Fruit fly (Drosophila melanogaster) whole organism, wandering third instar larva: ENCODE measurements around the gene ex.

Experiments used
- Abd-B ChIP-seq: fragments of >200 bp; optimal IDR thresholded peaks from 2 replicates; lab custom pipeline; 2017; ENCODE audit warnings: missing biosample characterization, missing genetic modification characterization
- CG32264 ChIP-seq: fragments of 200-800 bp; sonication (Bioruptor generic); optimal IDR thresholded peaks from 2 replicates; lab custom pipeline; 2016; ENCODE audit warnings: missing biosample characterization, missing genetic modification characterization
- CG9705 ChIP-seq: fragments of 200-800 bp; sonication (Bioruptor generic); optimal IDR thresholded peaks from 2 replicates; lab custom pipeline; 2018; ENCODE audit warnings: missing biosample characterization, mild to moderate bottlenecking, missing genetic modification characterization
- CrebA ChIP-seq: fragments of 200-800 bp; sonication (Bioruptor generic); optimal IDR thresholded peaks from 2 replicates; lab custom pipeline; 2016; ENCODE audit warnings: missing biosample characterization, mild to moderate bottlenecking, missing genetic modification characterization, borderline replicate concordance
- Dfd ChIP-seq: fragments of >200 bp; optimal IDR thresholded peaks from 2 replicates; lab custom pipeline; 2017; ENCODE audit warnings: missing biosample characterization, missing genetic modification characterization
- Dif ChIP-seq: fragments of 200-275, 200-300 bp; sonication (Bioruptor generic); optimal IDR thresholded peaks from 2 replicates; lab custom pipeline; 2018; ENCODE audit warnings: missing biosample characterization, missing genetic modification characterization; ENCODE audit not compliant: partially characterized antibody
- GATAd ChIP-seq: sonication (Bioruptor generic); optimal IDR thresholded peaks from 2 replicates; lab custom pipeline; 2016; ENCODE audit warnings: missing biosample characterization, missing genetic modification characterization
- HLH106 ChIP-seq: fragments of 200-800 bp; optimal IDR thresholded peaks from 3 replicates; lab custom pipeline; 2019; ENCODE audit warnings: missing biosample characterization, mild to moderate bottlenecking, missing genetic modification characterization, moderate library complexity
- Hnf4 ChIP-seq: fragments of 200-800 bp; sonication (Bioruptor generic); optimal IDR thresholded peaks from 2 replicates; lab custom pipeline; 2016; ENCODE audit warnings: missing biosample characterization, mild to moderate bottlenecking, missing genetic modification characterization
- Hr78 ChIP-seq: fragments of >200 bp; optimal IDR thresholded peaks from 2 replicates; lab custom pipeline; 2017; ENCODE audit warnings: missing biosample characterization, missing genetic modification characterization
- Hr83 ChIP-seq: fragments of 200-300 bp; sonication (Bioruptor generic); optimal IDR thresholded peaks from 2 replicates; lab custom pipeline; 2016; ENCODE audit warnings: missing biosample characterization, mild to moderate bottlenecking, missing genetic modification characterization, moderate library complexity; ENCODE audit not compliant: poor library complexity, severe bottlenecking
- Jra ChIP-seq: sonication (Bioruptor generic); optimal IDR thresholded peaks from 2 replicates; lab custom pipeline; 2016; ENCODE audit warnings: missing biosample characterization, missing genetic modification characterization
- Mio ChIP-seq: sonication (Bioruptor generic); optimal IDR thresholded peaks from 2 replicates; lab custom pipeline; 2016; ENCODE audit warnings: missing biosample characterization, missing genetic modification characterization
- Myc ChIP-seq: fragments of >200 bp; optimal IDR thresholded peaks from 2 replicates; lab custom pipeline; 2017
- N ChIP-seq: fragments of >200 bp; optimal IDR thresholded peaks from 2 replicates; lab custom pipeline; 2018; ENCODE audit warnings: missing biosample characterization, missing external identifiers, missing genetic modification characterization
- OdsH ChIP-seq: fragments of 200-800 bp; sonication (Bioruptor generic); optimal IDR thresholded peaks from 2 replicates; lab custom pipeline; 2016; ENCODE audit warnings: missing biosample characterization, mild to moderate bottlenecking, missing genetic modification characterization
- Rel ChIP-seq, 2 experiments: fragments of 200-800 bp; sonication (Bioruptor generic) in 1 of 2; optimal IDR thresholded peaks; 2 replicates in 1 of 2; 3 replicates in 1 of 2; lab custom pipeline; 2016 to 2019; ENCODE audit warnings: mild to moderate bottlenecking in 2 of 2, missing biosample characterization in 2 of 2, missing genetic modification characterization in 2 of 2, moderate library complexity in 1 of 2
- Sp1 ChIP-seq: fragments of 200-800 bp; sonication (Bioruptor generic); optimal IDR thresholded peaks from 3 replicates; lab custom pipeline; 2019; ENCODE audit warnings: missing biosample characterization, mild to moderate bottlenecking, missing genetic modification characterization, moderate library complexity
- Vsx2 ChIP-seq: fragments of 200-300, 225-300 bp; sonication (Bioruptor generic); optimal IDR thresholded peaks from 2 replicates; lab custom pipeline; 2018; ENCODE audit warnings: missing biosample characterization, missing genetic modification characterization; ENCODE audit not compliant: partially characterized antibody
- br ChIP-seq: fragments of 200-800 bp; sonication (Bioruptor generic); optimal IDR thresholded peaks from 2 replicates; lab custom pipeline; 2016; ENCODE audit warnings: missing biosample characterization, missing genetic modification characterization
- brk ChIP-seq: fragments of 200-800 bp; sonication (Bioruptor generic); optimal IDR thresholded peaks from 2 replicates; lab custom pipeline; 2016; ENCODE audit warnings: missing biosample characterization, mild to moderate bottlenecking, missing genetic modification characterization
- dl ChIP-seq, 2 experiments: fragments of 175-275, 200-275 bp in 1 of 2; fragments of 200-275 bp in 1 of 2; sonication (Bioruptor generic); optimal IDR thresholded peaks; lab custom pipeline; 2018; ENCODE audit warnings: mild to moderate bottlenecking in 2 of 2, missing biosample characterization in 2 of 2, missing genetic modification characterization in 2 of 2, moderate library complexity in 2 of 2; ENCODE audit not compliant: partially characterized antibody in 2 of 2, insufficient read depth in 1 of 2
- dmrt93B ChIP-seq: fragments of 200-800 bp; sonication (Bioruptor generic); optimal IDR thresholded peaks from 2 replicates; lab custom pipeline; 2018; ENCODE audit warnings: missing biosample characterization, mild to moderate bottlenecking, missing genetic modification characterization
- dsf ChIP-seq: sonication (Bioruptor generic); optimal IDR thresholded peaks from 2 replicates; lab custom pipeline; 2016; ENCODE audit warnings: missing biosample characterization, missing genetic modification characterization, borderline replicate concordance
- ey ChIP-seq: fragments of 200-800 bp; sonication (Bioruptor generic); optimal IDR thresholded peaks from 2 replicates; lab custom pipeline; 2016; ENCODE audit warnings: missing biosample characterization, missing genetic modification characterization
- foxo ChIP-seq, 2 experiments: fragments of 200-800 bp; sonication (Bioruptor generic); optimal IDR thresholded peaks; 2 replicates in 1 of 2; 3 replicates in 1 of 2; lab custom pipeline; 2016 to 2017; ENCODE audit warnings: missing biosample characterization in 2 of 2, missing genetic modification characterization in 2 of 2
- fru ChIP-seq: fragments of 200-800 bp; sonication (Bioruptor generic); optimal IDR thresholded peaks from 3 replicates; lab custom pipeline; 2016; ENCODE audit warnings: missing biosample characterization, mild to moderate bottlenecking, missing genetic modification characterization
- h ChIP-seq: fragments of 200-800 bp; sonication (Bioruptor generic); optimal IDR thresholded peaks from 3 replicates; lab custom pipeline; 2016; ENCODE audit warnings: missing biosample characterization, mild to moderate bottlenecking, missing genetic modification characterization
- jim ChIP-seq: fragments of 175-275, 200-325 bp; sonication (Bioruptor generic); optimal IDR thresholded peaks from 2 replicates; lab custom pipeline; 2016; ENCODE audit warnings: missing biosample characterization, mild to moderate bottlenecking, missing genetic modification characterization
- lola ChIP-seq: fragments of >200 bp; optimal IDR thresholded peaks from 2 replicates; lab custom pipeline; 2017; ENCODE audit warnings: missing biosample characterization, missing genetic modification characterization
- pan ChIP-seq: fragments of >200 bp; optimal IDR thresholded peaks from 2 replicates; lab custom pipeline; 2017
- psq ChIP-seq: fragments of 200-800 bp; sonication (Bioruptor generic); optimal IDR thresholded peaks from 3 replicates; lab custom pipeline; 2017; ENCODE audit warnings: missing biosample characterization, mild to moderate bottlenecking, missing genetic modification characterization, moderate library complexity
- rgr ChIP-seq: fragments of 200-800 bp; sonication (Bioruptor generic); optimal IDR thresholded peaks from 3 replicates; lab custom pipeline; 2016; ENCODE audit warnings: missing biosample characterization, mild to moderate bottlenecking, missing genetic modification characterization
- sage ChIP-seq: fragments of 200-800 bp; sonication (Bioruptor generic); optimal IDR thresholded peaks from 2 replicates; lab custom pipeline; 2016; ENCODE audit warnings: missing biosample characterization, mild to moderate bottlenecking, missing genetic modification characterization
- sv ChIP-seq: fragments of 200-800 bp; sonication (Bioruptor generic); optimal IDR thresholded peaks from 3 replicates; lab custom pipeline; 2016; ENCODE audit warnings: missing biosample characterization, missing genetic modification characterization
- tai ChIP-seq: sonication (Bioruptor generic); optimal IDR thresholded peaks from 2 replicates; lab custom pipeline; 2016; ENCODE audit warnings: missing biosample characterization, missing genetic modification characterization
- usp ChIP-seq: fragments of >200 bp; optimal IDR thresholded peaks from 2 replicates; lab custom pipeline; 2017; ENCODE audit warnings: missing biosample characterization, missing genetic modification characterization
- woc ChIP-seq: sonication (Bioruptor generic); optimal IDR thresholded peaks from 2 replicates; lab custom pipeline; 2016; ENCODE audit warnings: missing biosample characterization, mild to moderate bottlenecking, missing genetic modification characterization

The ex gene

dm6 chr2L:490150-491095, 59.4 kb downstream of the ex start (continued):
- TF ChIP-seq CG9705 (GFP tag; lab: Kevin White, UChicago) (no peak), OdsH (GFP tag; lab: Kevin White, UChicago) (peak; percentile 48)

DNA sequence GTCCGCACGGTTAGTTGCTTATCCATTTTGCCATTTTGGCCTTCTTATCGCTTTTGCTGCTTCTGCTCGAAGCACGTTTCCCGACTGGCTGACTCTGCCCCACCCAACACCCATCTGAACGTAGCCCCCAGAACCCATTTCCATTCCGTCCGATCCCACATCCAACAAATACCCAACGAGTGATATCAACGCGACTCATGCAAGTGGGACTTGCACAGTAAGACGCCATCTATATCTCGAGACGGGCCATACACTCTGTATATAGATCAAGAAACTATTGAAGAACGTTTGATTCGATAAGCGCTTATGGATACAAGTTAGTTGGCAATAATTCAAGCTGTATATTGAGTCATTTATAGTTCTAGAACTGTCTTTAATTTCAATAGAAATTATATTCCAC, 61.2 kb downstream of the ex start:
- TF ChIP-seq usp (GFP tag; lab: Kevin White, UChicago) (no peak), woc (GFP tag; lab: Kevin White, UChicago) (no peak), fru (GFP tag; lab: Kevin White, UChicago) (no peak), Myc (lab: Kevin White, UChicago) (no peak), CG32264 (GFP tag; lab: Kevin White, UChicago) (no peak), Abd-B (no peak), pan (lab: Kevin White, UChicago) (no peak), rgr (GFP tag; lab: Kevin White, UChicago) (no peak), Sp1 (GFP tag; lab: Kevin White, UChicago) (no peak), Dfd (GFP tag; lab: Kevin White, UChicago) (no peak), foxo (GFP tag; optimal IDR thresholded peaks at IDR 0.05; lab: Kevin White, UChicago) (no peak), brk (GFP tag; lab: Kevin White, UChicago) (no peak), jim (GFP tag; lab: Kevin White, UChicago) (no peak), lola (GFP tag; lab: Kevin White, UChicago) (no peak), ey (GFP tag; lab: Kevin White, UChicago) (no peak), dmrt93B (GFP tag; lab: Kevin White, UChicago) (no peak), sv (GFP tag; lab: Kevin White, UChicago) (no peak), CG9705 (GFP tag; lab: Kevin White, UChicago) (no peak), N (GFP tag; lab: Kevin White, UChicago) (no peak), Mio (GFP tag; lab: Kevin White, UChicago) (no peak)

DNA sequence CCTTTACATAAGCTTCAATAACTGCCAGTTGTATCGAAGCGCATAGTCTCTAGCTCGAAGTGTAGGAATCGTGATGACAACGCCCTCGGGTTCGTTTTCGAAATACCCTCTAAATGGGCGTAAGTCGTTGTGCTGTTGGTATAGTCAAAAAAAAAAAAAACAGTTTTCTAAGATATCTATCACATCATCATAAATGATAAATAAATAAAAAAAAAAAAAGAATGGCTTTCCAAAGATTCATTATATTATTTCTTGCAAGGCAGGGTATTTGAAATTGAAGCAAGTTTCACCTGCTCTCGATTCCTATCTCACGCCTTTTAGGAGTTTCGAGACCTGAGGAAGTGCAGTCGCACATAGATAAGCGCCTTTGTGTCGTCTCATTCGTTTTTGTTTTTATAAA, 62.2 kb downstream of the ex start:
- no peak for TF ChIP-seq fru (GFP tag; lab: Kevin White, UChicago)
- TF ChIP-seq dsf: no peak
- TF ChIP-seq Vsx2 (GFP tag; lab: Kevin White, UChicago): no peak
- TF ChIP-seq Jra (GFP tag; lab: Kevin White, UChicago): no peak
- peak; percentile 45 for TF ChIP-seq ey (GFP tag; lab: Kevin White, UChicago)
- no peak for TF ChIP-seq dl (GFP tag; optimal IDR thresholded peaks at IDR 0.05; lab: Kevin White, UChicago; ENCODE audit: insufficient read depth in 1 of 2, partially characterized antibody in 2 of 2)
- TF ChIP-seq GATAd (GFP tag; lab: Kevin White, UChicago): no peak
- TF ChIP-seq OdsH (GFP tag; lab: Kevin White, UChicago): peak; percentile 23
- TF ChIP-seq woc (GFP tag; lab: Kevin White, UChicago): no peak
- no peak for TF ChIP-seq usp (GFP tag; lab: Kevin White, UChicago)
- TF ChIP-seq foxo (GFP tag; optimal IDR thresholded peaks at IDR 0.05; lab: Kevin White, UChicago): peak in 1 of 2 experiments; percentile 58
- TF ChIP-seq HLH106: no peak
- no peak for TF ChIP-seq brk (GFP tag; lab: Kevin White, UChicago)
- no peak for TF ChIP-seq Hnf4 (GFP tag; lab: Kevin White, UChicago)
- no peak for TF ChIP-seq pan (lab: Kevin White, UChicago)
- TF ChIP-seq psq: peak; percentile 8
- TF ChIP-seq rgr (GFP tag; lab: Kevin White, UChicago): peak; percentile 58
- TF ChIP-seq sage (GFP tag; lab: Kevin White, UChicago): no peak
- TF ChIP-seq h (GFP tag; lab: Kevin White, UChicago): peak; percentile 61
- no peak for TF ChIP-seq Mio (GFP tag; lab: Kevin White, UChicago)
- no peak for TF ChIP-seq Hr83 (GFP tag; lab: Kevin White, UChicago)
- TF ChIP-seq CG9705 (GFP tag; lab: Kevin White, UChicago): no peak
- no peak for TF ChIP-seq dmrt93B (GFP tag; lab: Kevin White, UChicago)
- no peak for TF ChIP-seq N (GFP tag; lab: Kevin White, UChicago)
- TF ChIP-seq sv (GFP tag; lab: Kevin White, UChicago): no peak
- no peak for TF ChIP-seq Dfd (GFP tag; lab: Kevin White, UChicago)
- no peak for TF ChIP-seq Dif (GFP tag; lab: Kevin White, UChicago)
- no peak for TF ChIP-seq CG32264 (GFP tag; lab: Kevin White, UChicago)
- no peak for TF ChIP-seq Hr78 (GFP tag; lab: Kevin White, UChicago)
- TF ChIP-seq tai: no peak
- no peak for TF ChIP-seq CrebA (GFP tag; lab: Kevin White, UChicago)
- TF ChIP-seq Rel (GFP tag; optimal IDR thresholded peaks at IDR 0.05; lab: Kevin White, UChicago): no peak
- no peak for TF ChIP-seq Rel (tag; optimal IDR thresholded peaks at IDR 0.05; lab: Kevin White, UChicago)
- no peak for TF ChIP-seq Myc (lab: Kevin White, UChicago)
- TF ChIP-seq jim (GFP tag; lab: Kevin White, UChicago): no peak
- TF ChIP-seq Sp1 (GFP tag; lab: Kevin White, UChicago): no peak
- no peak for TF ChIP-seq lola (GFP tag; lab: Kevin White, UChicago)
- no peak for TF ChIP-seq Abd-B
- peak; percentile 41 for TF ChIP-seq br
